Worm (Caenorhabditis elegans): Measurements from ENCODE around the gene fbxa-76.

Gene fbxa-76

ce11 chrIII:1218998-1219397 is 30.0 kb downstream of the fbxa-76 start:
- no peak for TF ChIP-seq efl-1 (optimal IDR thresholded peaks at IDR 0.05)
- peak in 1 of 2 experiments; percentile 3 for TF ChIP-seq efl-1 (GFP tag; optimal IDR thresholded peaks at IDR 0.05 in 1 of 2)
- TF ChIP-seq ces-1 (GFP tag; optimal IDR thresholded peaks at IDR 0.05) = no peak

ce11 chrIII:1218221-1218620 is 30.7 kb downstream of the fbxa-76 start:
- TF ChIP-seq lin-13 (GFP tag; optimal IDR thresholded peaks at IDR 0.05) (peak; percentile 3), dsc-1 (tag; optimal IDR thresholded peaks at IDR 0.05) (peak; percentile 10), lin-35 (GFP tag; optimal IDR thresholded peaks at IDR 0.05) (peak in 1 of 2 experiments; percentile 11), unc-62 (GFP tag; optimal IDR thresholded peaks at IDR 0.05) (no peak), blmp-1 (tag; optimal IDR thresholded peaks at IDR 0.05) (no peak), Y116A8C.19 (tag; optimal IDR thresholded peaks at IDR 0.05; ENCODE audit: borderline replicate concordance) (no peak), pqm-1 (tag; optimal IDR thresholded peaks at IDR 0.05) (no peak), nhr-77 (tag; optimal IDR thresholded peaks at IDR 0.05) (no peak), ama-1 (optimal IDR thresholded peaks at IDR 0.05) (no peak), ceh-63 (GFP tag; optimal IDR thresholded peaks at IDR 0.05) (no peak), hlh-17 (GFP tag; optimal IDR thresholded peaks at IDR 0.05; ENCODE audit: borderline replicate concordance) (no peak), ceh-90 (tag; optimal IDR thresholded peaks at IDR 0.05) (no peak), fkh-10 (GFP tag; optimal IDR thresholded peaks at IDR 0.05) (no peak), vab-15 (tag; optimal IDR thresholded peaks at IDR 0.05) (no peak), jun-1 (tag; optimal IDR thresholded peaks at IDR 0.05) (no peak), C34B4.2 (tag; optimal IDR thresholded peaks at IDR 0.05) (no peak), unc-130 (tag; optimal IDR thresholded peaks at IDR 0.05) (no peak), nhr-19 (GFP tag; conservative IDR thresholded peaks at IDR 0.05) (no peak), lir-3 (tag; optimal IDR thresholded peaks at IDR 0.05; ENCODE audit: poor library complexity) (no peak), hlh-4 (tag; optimal IDR thresholded peaks at IDR 0.05) (no peak), grh-1 (GFP tag; IDR thresholded peaks at IDR 0.05) (no peak), hpl-2 (GFP tag; optimal IDR thresholded peaks at IDR 0.05) (no peak), snpc-4 (tag; optimal IDR thresholded peaks at IDR 0.05) (no peak), unc-86 (tag; optimal IDR thresholded peaks at IDR 0.05) (no peak), xbp-1 (tag; optimal IDR thresholded peaks at IDR 0.05) (no peak), snu-23 (GFP tag; optimal IDR thresholded peaks at IDR 0.05) (peak; percentile 25), ztf-4 (tag; optimal IDR thresholded peaks at IDR 0.05) (no peak), ceh-88 (GFP tag; IDR thresholded peaks at IDR 0.05) (no peak), mef-2 (tag; optimal IDR thresholded peaks at IDR 0.05) (no peak), aly-2 (tag; optimal IDR thresholded peaks at IDR 0.05) (no peak), nhr-11 (tag; optimal IDR thresholded peaks at IDR 0.05) (no peak), nhr-85 (tag) (no peak), unc-30 (tag; optimal IDR thresholded peaks at IDR 0.05) (no peak), pax-3 (tag; optimal IDR thresholded peaks at IDR 0.05) (no peak), mep-1 (tag; optimal IDR thresholded peaks at IDR 0.05) (peak; percentile 29), lin-39 (tag; optimal IDR thresholded peaks at IDR 0.05) (no peak), ceh-82 (tag; optimal IDR thresholded peaks at IDR 0.05) (no peak), fkh-4 (tag; optimal IDR thresholded peaks at IDR 0.05; ENCODE audit: borderline replicate concordance) (no peak), ces-1 (GFP tag; optimal IDR thresholded peaks at IDR 0.05) (no peak), ets-5 (GFP tag; IDR thresholded peaks at IDR 0.05) (no peak), F16B12.6 (tag; optimal IDR thresholded peaks at IDR 0.05) (no peak), sptf-1 (tag; optimal IDR thresholded peaks at IDR 0.05) (no peak), elt-2 (tag; optimal IDR thresholded peaks at IDR 0.05) (no peak), lsy-2 (tag; optimal IDR thresholded peaks at IDR 0.05) (peak in 1 of 2 experiments; percentile 17), elt-3 (tag; optimal IDR thresholded peaks at IDR 0.05) (no peak), rnt-1 (tag; optimal IDR thresholded peaks at IDR 0.05) (peak; percentile 33), C04F5.9 (tag; optimal IDR thresholded peaks at IDR 0.05) (no peak), efl-1 (optimal IDR thresholded peaks at IDR 0.05) (no peak), efl-1 (GFP tag; optimal IDR thresholded peaks at IDR 0.05 in 1 of 2) (peak; percentile 12 to 59), C16A3.4 (tag; optimal IDR thresholded peaks at IDR 0.05) (no peak), mdl-1 (tag; optimal IDR thresholded peaks at IDR 0.05) (no peak), egl-13 (tag; optimal IDR thresholded peaks at IDR 0.05) (no peak), skn-1 (tag; optimal IDR thresholded peaks at IDR 0.05) (no peak)

Measured in whole organism, L1 larva.